Comparison of ENCODE assay signal across 1 worm cellular context in the genomic region with DNA sequence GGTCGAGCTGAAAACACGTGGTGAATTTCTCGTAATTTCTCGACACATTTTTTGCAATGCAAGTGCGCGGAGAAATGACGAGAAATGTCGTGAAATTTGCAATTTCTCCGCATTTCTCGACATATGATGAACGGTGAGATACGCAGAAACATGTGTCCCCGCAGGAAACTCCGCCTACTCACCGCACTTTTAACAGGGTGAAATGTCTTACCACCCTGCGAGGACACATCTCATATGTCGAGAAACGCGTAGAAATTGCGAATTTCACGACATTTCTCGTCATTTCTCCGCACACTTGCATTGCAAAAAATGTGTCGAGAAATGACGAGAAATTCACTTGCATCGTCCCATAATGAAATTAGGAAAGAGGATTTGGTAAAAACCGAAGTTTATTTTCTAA.
TF ChIP-seq lines count a peak whose summit lies in the region.

No protein-coding gene starts in this region.

TF ChIP-seq in whole organism, L4 larva, 104 proteins besides CTCF, POLR2A, EP300 and RAD21 (continued from another document):
- TF ChIP-seq ceh-20 (GFP tag; IDR thresholded peaks at IDR 0.05; lab: Robert Waterston, UW) (peak; percentile 19; the same call in 1 of the 2 replicates), nhr-48 (tag; optimal IDR thresholded peaks at IDR 0.05; lab: Kevin White, UChicago) (peak; percentile 23), dve-1 (tag; optimal IDR thresholded peaks at IDR 0.05; lab: Kevin White, UChicago; ENCODE audit: insufficient read depth) (peak; percentile 16), lin-38 (GFP tag; IDR thresholded peaks at IDR 0.05; lab: Robert Waterston, UW) (peak; percentile 47)
